Worm (Caenorhabditis elegans) whole organism, L1 larva: ENCODE measurements around the gene paqr-2.

Experiments
- ceh-82 ChIP-seq, 3 experiments: fragments of 150-350 bp in 1 of 3; sonication (generic microtip) in 2 of 3; optimal IDR thresholded peaks; 2 replicates each; lab custom pipeline; 2014 to 2017; ENCODE audit warnings: missing biosample characterization in 3 of 3, missing genetic modification characterization in 3 of 3
- elt-2 ChIP-seq: sonication (generic microtip); optimal IDR thresholded peaks from 2 replicates; lab custom pipeline; 2016; ENCODE audit warnings: missing genetic modification characterization, mild to moderate bottlenecking, inconsistent platforms, missing compliant biosample characterization, missing genetic modification reagents
- irx-1 ChIP-seq: sonication (generic microtip); optimal IDR thresholded peaks from 2 replicates; lab custom pipeline; 2016; ENCODE audit warnings: missing genetic modification characterization, missing compliant biosample characterization
- lin-13 ChIP-seq: fragments of 150-350 bp; optimal IDR thresholded peaks from 2 replicates; lab custom pipeline; 2014; ENCODE audit warnings: missing biosample characterization, missing genetic modification reagents, missing genetic modification characterization
- mep-1 ChIP-seq: fragments of 150-350 bp; optimal IDR thresholded peaks from 2 replicates; lab custom pipeline; 2014; ENCODE audit warnings: missing biosample characterization, missing genetic modification characterization
- nhr-11 ChIP-seq: fragments of 150-350 bp; optimal IDR thresholded peaks from 2 replicates; lab custom pipeline; 2014; ENCODE audit warnings: missing biosample characterization, missing genetic modification characterization
- nhr-76 ChIP-seq: sonication (generic microtip); optimal IDR thresholded peaks from 2 replicates; lab custom pipeline; 2017; ENCODE audit warnings: missing biosample characterization, missing genetic modification characterization
- rnt-1 ChIP-seq: sonication (generic microtip); optimal IDR thresholded peaks from 2 replicates; lab custom pipeline; 2016; ENCODE audit warnings: mild to moderate bottlenecking, missing genetic modification characterization, moderate library complexity, missing compliant biosample characterization
- skn-1 ChIP-seq: fragments of 150-350 bp; optimal IDR thresholded peaks from 2 replicates; lab custom pipeline; 2014; ENCODE audit warnings: missing biosample characterization, missing genetic modification characterization
- unc-98 ChIP-seq: fragments of 200-800 bp; sonication (Bioruptor generic); IDR thresholded peaks from 2 replicates; pipeline ENCODE4 v1.3.6; 2022; ENCODE audit warnings: missing genetic modification characterization, missing compliant biosample characterization
- xbp-1 ChIP-seq: sonication (generic microtip); optimal IDR thresholded peaks from 2 replicates; lab custom pipeline; 2016; ENCODE audit warnings: missing genetic modification characterization, missing compliant biosample characterization
- zag-1 ChIP-seq: fragments of 150-350 bp; optimal IDR thresholded peaks from 2 replicates; lab custom pipeline; 2014; ENCODE audit warnings: missing biosample characterization, missing genetic modification characterization

ce11 chrIII:5423665-5424133, 44.0 kb upstream of the paqr-2 start, which contains the start of gene dnj-24:
- TF ChIP-seq nhr-76 (tag; lab: Kevin White, UChicago) (no peak), mep-1 (tag; lab: Kevin White, UChicago) (no peak), irx-1 (tag; lab: Kevin White, UChicago) (no peak), xbp-1 (tag; lab: Kevin White, UChicago) (no peak), rnt-1 (tag; lab: Kevin White, UChicago) (no peak), zag-1 (no peak), nhr-11 (tag; lab: Kevin White, UChicago) (no peak), unc-98 (GFP tag; lab: Robert Waterston, UW) (no peak), lin-13 (no peak), ceh-82 (tag; optimal IDR thresholded peaks at IDR 0.05; lab: Kevin White, UChicago) (no peak), elt-2 (tag; lab: Kevin White, UChicago) (no peak), skn-1 (tag; lab: Kevin White, UChicago) (no peak)
